Fruit fly (Drosophila melanogaster): ENCODE measurements around the gene CG31156.

The CG31156 gene

DNA sequence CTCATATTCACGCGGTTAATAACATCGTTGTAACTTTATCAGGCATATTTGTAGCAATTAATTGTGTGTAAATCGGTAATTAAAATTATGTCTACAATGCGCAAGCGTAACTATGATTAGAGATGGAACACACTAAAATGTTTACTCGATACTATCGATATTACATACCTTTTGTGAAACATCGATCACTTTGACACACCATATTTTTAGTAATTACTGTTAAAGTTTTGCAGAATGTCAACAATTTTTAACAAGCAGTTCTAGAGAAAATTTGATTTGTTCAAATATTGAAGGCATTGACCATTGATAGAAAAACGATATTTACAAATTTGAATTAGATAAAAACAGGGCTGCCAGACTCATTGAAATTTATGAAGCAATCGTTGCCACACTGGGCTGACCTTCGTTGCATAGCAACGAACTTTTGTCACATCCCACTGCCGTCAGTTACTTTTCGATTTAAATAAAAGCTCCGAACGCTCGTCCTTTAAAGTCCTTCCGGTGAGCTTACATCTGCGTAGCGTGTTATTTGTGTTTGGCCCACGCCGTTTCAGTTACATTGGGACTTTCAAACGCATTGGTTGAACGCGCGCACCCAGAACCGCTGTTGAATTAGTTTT lies 25.9 kb upstream of the CG31156 start, which contains the start of the genes loco and wake (continued):
- TF ChIP-seq CG10147 (GFP tag; optimal IDR thresholded peaks at IDR 0.05) (no peak), CG7271 (tag; optimal IDR thresholded peaks at IDR 0.05) (no peak), Oli (tag; optimal IDR thresholded peaks at IDR 0.05) (no peak), br (optimal IDR thresholded peaks at IDR 0.05) (no peak), CG34422 (GFP tag; IDR thresholded peaks at IDR 0.05) (no peak), wdn (GFP tag; IDR thresholded peaks at IDR 0.05) (no peak), gsb-n (tag; optimal IDR thresholded peaks at IDR 0.05) (no peak), Med (GFP tag) (peak; percentile 87), CG12071 (GFP tag; optimal IDR thresholded peaks at IDR 0.05) (no peak), CG12219 (GFP tag; optimal IDR thresholded peaks at IDR 0.05) (no peak), Opbp (GFP tag; IDR thresholded peaks at IDR 0.05; ENCODE audit: partially characterized antibody) (peak; percentile 82; the same call in 2 of the 3 replicates), CG6689 (GFP tag; IDR thresholded peaks at IDR 0.05) (no peak), CG1647 (GFP tag; optimal IDR thresholded peaks at IDR 0.05) (no peak), sqz (GFP tag; optimal IDR thresholded peaks at IDR 0.05) (no peak), CG8944 (GFP tag; optimal IDR thresholded peaks at IDR 0.05) (peak; percentile 1), pzg (GFP tag; optimal IDR thresholded peaks at IDR 0.05) (peak; percentile 86), CG1603 (tag; optimal IDR thresholded peaks at IDR 0.05) (peak; percentile 28), YL-1 (GFP tag; optimal IDR thresholded peaks at IDR 0.05) (peak; percentile 45), CG2678 (tag; optimal IDR thresholded peaks at IDR 0.05) (peak; percentile 7), Ptx1 (GFP tag; IDR thresholded peaks at IDR 0.05) (no peak), bsh (GFP tag; optimal IDR thresholded peaks at IDR 0.05) (no peak), oc (tag; optimal IDR thresholded peaks at IDR 0.05) (no peak), Sox102F (GFP tag; optimal IDR thresholded peaks at IDR 0.05) (no peak), jing (GFP tag; optimal IDR thresholded peaks at IDR 0.05) (no peak), ci (GFP tag; IDR thresholded peaks at IDR 0.05) (no peak), grn (GFP tag; optimal IDR thresholded peaks at IDR 0.05) (no peak), trem (tag; optimal IDR thresholded peaks at IDR 0.05) (peak; percentile 79), CG12769 (tag; optimal IDR thresholded peaks at IDR 0.05) (no peak), fu2 (GFP tag; optimal IDR thresholded peaks at IDR 0.05) (no peak), Dfd (GFP tag; optimal IDR thresholded peaks at IDR 0.05) (no peak), al (GFP tag; IDR thresholded peaks at IDR 0.05) (no peak), CG18476 (GFP tag; optimal IDR thresholded peaks at IDR 0.05) (no peak), knrl (GFP tag; IDR thresholded peaks at IDR 0.05; ENCODE audit: partially characterized antibody) (peak; percentile 94), CG42726 (GFP tag; IDR thresholded peaks at IDR 0.05; ENCODE audit: partially characterized antibody) (no peak; the same call in none of the 2 replicates), stwl (tag; optimal IDR thresholded peaks at IDR 0.05) (peak; percentile 86), NfI (GFP tag; optimal IDR thresholded peaks at IDR 0.05) (no peak), CG11696 (GFP tag; IDR thresholded peaks at IDR 0.05) (no peak), CG10959 (GFP tag; IDR thresholded peaks at IDR 0.05) (no peak), Rx (GFP tag; IDR thresholded peaks at IDR 0.05) (no peak), yki (optimal IDR thresholded peaks at IDR 0.05) (no peak), CG18262 (tag; optimal IDR thresholded peaks at IDR 0.05) (peak; percentile 5), Atf-2 (GFP tag; optimal IDR thresholded peaks at IDR 0.05) (no peak), Mrtf (GFP tag; IDR thresholded peaks at IDR 0.05) (no peak), CG7963 (GFP tag; IDR thresholded peaks at IDR 0.05; ENCODE audit: partially characterized antibody) (peak; percentile 80), CG14710 (tag; optimal IDR thresholded peaks at IDR 0.05) (peak; percentile 77), usp (GFP tag; optimal IDR thresholded peaks at IDR 0.05) (no peak), CG11093 (GFP tag; IDR thresholded peaks at IDR 0.05) (no peak), sens-2 (GFP tag; IDR thresholded peaks at IDR 0.05) (no peak), CG13287 (GFP tag; IDR thresholded peaks at IDR 0.05; ENCODE audit: partially characterized antibody) (peak; percentile 96), CG13624 (GFP tag; optimal IDR thresholded peaks at IDR 0.05) (no peak), z (GFP tag; IDR thresholded peaks at IDR 0.05) (no peak)
